Fruit fly (Drosophila melanogaster) whole organism, embryonic: Measurements from ENCODE around the gene asl.

Source experiments
- CG10274 ChIP-seq: fragments of 200-800 bp; sonication (Bioruptor generic); optimal IDR thresholded peaks from 3 replicates; lab custom pipeline; 2017; ENCODE audit warnings: missing biosample characterization, mild to moderate bottlenecking, missing genetic modification characterization
- CG11695 ChIP-seq: fragments of 200-800 bp; sonication (Bioruptor generic); IDR thresholded peaks from 3 replicates; pipeline ENCODE4 v1.3.6; 2022; ENCODE audit warnings: missing biosample characterization, missing genetic modification characterization
- CG13624 ChIP-seq: fragments of 200-800 bp; sonication (Bioruptor generic); optimal IDR thresholded peaks from 2 replicates; lab custom pipeline; 2016; ENCODE audit warnings: missing biosample characterization, missing genetic modification characterization
- CG14667 ChIP-seq: fragments of 200-800 bp; sonication (Bioruptor generic); IDR thresholded peaks from 2 replicates; pipeline ENCODE4 v1.3.6; 2022; ENCODE audit warnings: missing biosample characterization, missing genetic modification characterization
- CG17802 ChIP-seq: fragments of 200-800 bp; sonication (Bioruptor generic); optimal IDR thresholded peaks from 2 replicates; lab custom pipeline; 2018; ENCODE audit warnings: missing biosample characterization, mild to moderate bottlenecking, missing genetic modification characterization, moderate library complexity
- CG18476 ChIP-seq: fragments of 200-800 bp; sonication (Bioruptor generic); optimal IDR thresholded peaks from 2 replicates; lab custom pipeline; 2016; ENCODE audit warnings: missing biosample characterization, mild to moderate bottlenecking, missing genetic modification characterization
- CG2875 ChIP-seq: fragments of 200-800 bp; sonication (Bioruptor generic); optimal IDR thresholded peaks from 2 replicates; lab custom pipeline; 2017; ENCODE audit warnings: missing biosample characterization, mild to moderate bottlenecking, missing genetic modification characterization, missing genetic modification reagents
- CG31441 ChIP-seq: fragments of 200-800 bp; sonication (Bioruptor generic); IDR thresholded peaks from 2 replicates; pipeline ENCODE4 v1.3.6; 2022; ENCODE audit warnings: missing biosample characterization, missing genetic modification characterization
- CG33557 ChIP-seq: fragments of 200-800 bp; sonication (Bioruptor generic); optimal IDR thresholded peaks from 2 replicates; lab custom pipeline; 2019; ENCODE audit warnings: missing biosample characterization, mild to moderate bottlenecking, missing genetic modification characterization, moderate library complexity
- CG3726 ChIP-seq: fragments of 200-800 bp; sonication (Bioruptor generic); IDR thresholded peaks from 3 replicates; pipeline ENCODE4, ENCODE4 v1.3.6; 2022; ENCODE audit warnings: missing biosample characterization, missing genetic modification characterization
- CG43689 ChIP-seq: fragments of 200-800 bp; sonication (Bioruptor generic); IDR thresholded peaks from 2 replicates; pipeline ENCODE4 v1.3.6; 2022; ENCODE audit warnings: missing biosample characterization, missing genetic modification characterization
- CG4617 ChIP-seq: fragments of 200-800 bp; sonication (Bioruptor generic); optimal IDR thresholded peaks from 3 replicates; lab custom pipeline; 2016; ENCODE audit warnings: missing biosample characterization, missing genetic modification characterization, borderline replicate concordance
- CG7271 ChIP-seq: fragments of 200-800 bp; sonication (Bioruptor generic); optimal IDR thresholded peaks from 2 replicates; lab custom pipeline; 2018; ENCODE audit warnings: missing biosample characterization, mild to moderate bottlenecking, missing genetic modification characterization, moderate library complexity
- CG8359 ChIP-seq: fragments of 200-800 bp; sonication (Bioruptor generic); optimal IDR thresholded peaks from 2 replicates; lab custom pipeline; 2017; ENCODE audit warnings: missing biosample characterization, mild to moderate bottlenecking, missing genetic modification characterization, borderline replicate concordance
- CHES-1-like ChIP-seq: fragments of 200-800 bp; sonication (Bioruptor generic); optimal IDR thresholded peaks from 2 replicates; lab custom pipeline; 2016; ENCODE audit warnings: missing biosample characterization, missing genetic modification characterization
- CrebB ChIP-seq: fragments of 200-800 bp; sonication (Bioruptor generic); optimal IDR thresholded peaks from 3 replicates; lab custom pipeline; 2018; ENCODE audit warnings: missing biosample characterization, mild to moderate bottlenecking, missing genetic modification characterization
- Doc2 ChIP-seq: fragments of 200-800 bp; sonication (Bioruptor generic); IDR thresholded peaks from 2 replicates; pipeline ENCODE4 v1.3.6; 2022; ENCODE audit warnings: missing biosample characterization, missing genetic modification characterization
- Dp ChIP-seq: fragments of 200-800 bp; sonication (Bioruptor generic); optimal IDR thresholded peaks from 2 replicates; lab custom pipeline; 2018; ENCODE audit warnings: missing biosample characterization, mild to moderate bottlenecking, missing genetic modification characterization, moderate library complexity
- HLH4C ChIP-seq: fragments of 200-800 bp; sonication (Bioruptor generic); IDR thresholded peaks from 3 replicates; pipeline ENCODE4 v1.3.6; 2022; ENCODE audit warnings: missing biosample characterization, missing genetic modification characterization; ENCODE audit not compliant: partially characterized antibody
- Hsf ChIP-seq: fragments of 200-800 bp; sonication (Bioruptor generic); optimal IDR thresholded peaks from 3 replicates; lab custom pipeline; 2016; ENCODE audit warnings: missing biosample characterization, missing genetic modification characterization
- Mad ChIP-seq: fragments of 200-800 bp; sonication (Bioruptor generic); optimal IDR thresholded peaks from 2 replicates; lab custom pipeline; 2016; ENCODE audit warnings: missing biosample characterization, missing genetic modification characterization
- Max ChIP-seq: fragments of 200-800 bp; sonication (Bioruptor generic); optimal IDR thresholded peaks from 2 replicates; lab custom pipeline; 2016; ENCODE audit warnings: missing biosample characterization, mild to moderate bottlenecking, missing genetic modification characterization
- NK7.1 ChIP-seq: fragments of 200-800 bp; sonication (Bioruptor generic); optimal IDR thresholded peaks from 3 replicates; lab custom pipeline; 2016; ENCODE audit warnings: missing biosample characterization, missing genetic modification characterization
- Nf-YA ChIP-seq: fragments of 200-800 bp; sonication (Bioruptor generic); IDR thresholded peaks from 2 replicates; pipeline ENCODE4 v1.3.6; 2022; ENCODE audit warnings: missing biosample characterization, missing genetic modification characterization
- Opbp ChIP-seq: fragments of 200-800 bp; sonication (Bioruptor generic); IDR thresholded peaks from 3 replicates; pipeline ENCODE4 v1.3.6; 2022; ENCODE audit warnings: missing biosample characterization, missing genetic modification characterization; ENCODE audit not compliant: partially characterized antibody
- Rx ChIP-seq: fragments of 200-800 bp; sonication (Bioruptor generic); IDR thresholded peaks from 2 replicates; pipeline ENCODE4 v1.3.6; 2022; ENCODE audit warnings: missing biosample characterization, missing genetic modification characterization
- Six4 ChIP-seq: fragments of 200-800 bp; sonication (Bioruptor generic); optimal IDR thresholded peaks from 2 replicates; lab custom pipeline; 2016; ENCODE audit warnings: missing biosample characterization, missing genetic modification characterization
- aop ChIP-seq: fragments of 200-800 bp; sonication (Bioruptor generic); IDR thresholded peaks from 2 replicates; pipeline ENCODE4 v1.3.6; 2022; ENCODE audit warnings: missing biosample characterization, missing genetic modification characterization
- bsh ChIP-seq, 2 experiments: fragments of 200-800 bp; sonication (Bioruptor generic); optimal IDR thresholded peaks; 2 replicates each; lab custom pipeline; 2017 to 2018; ENCODE audit warnings: mild to moderate bottlenecking in 2 of 2, missing biosample characterization in 2 of 2, missing genetic modification characterization in 2 of 2, moderate library complexity in 1 of 2
- crol ChIP-seq: fragments of 200-800 bp; sonication (Bioruptor generic); IDR thresholded peaks from 2 replicates; pipeline ENCODE4 v1.3.6; 2022; ENCODE audit warnings: missing biosample characterization, missing genetic modification characterization
- dmrt11E ChIP-seq: fragments of 200-800 bp; sonication (Bioruptor generic); optimal IDR thresholded peaks from 3 replicates; lab custom pipeline; 2018; ENCODE audit warnings: missing biosample characterization, mild to moderate bottlenecking, missing genetic modification characterization, moderate library complexity
- dpn ChIP-seq, 2 experiments: fragments of 200-800 bp; sonication (Bioruptor generic); optimal IDR thresholded peaks; 3 replicates each; lab custom pipeline; 2016; ENCODE audit warnings: missing biosample characterization in 2 of 2, missing genetic modification characterization in 2 of 2
- fd96Cb ChIP-seq: fragments of 200-800 bp; sonication (Bioruptor generic); optimal IDR thresholded peaks from 2 replicates; lab custom pipeline; 2018; ENCODE audit warnings: missing biosample characterization, mild to moderate bottlenecking, missing genetic modification characterization, moderate library complexity
- ftz-f1 ChIP-seq: fragments of 200-800 bp; sonication (Bioruptor generic); optimal IDR thresholded peaks from 2 replicates; lab custom pipeline; 2016; ENCODE audit warnings: missing biosample characterization, missing genetic modification characterization
- hbn ChIP-seq: fragments of 200-800 bp; sonication (Bioruptor generic); IDR thresholded peaks from 2 replicates; pipeline ENCODE4 v1.3.6; 2022; ENCODE audit warnings: missing biosample characterization, missing genetic modification characterization; ENCODE audit not compliant: partially characterized antibody
- ind ChIP-seq: fragments of 200-800 bp; sonication (Bioruptor generic); optimal IDR thresholded peaks from 3 replicates; lab custom pipeline; 2016; ENCODE audit warnings: missing biosample characterization, missing genetic modification characterization
- lmd ChIP-seq: fragments of 200-800 bp; sonication (Bioruptor generic); IDR thresholded peaks from 2 replicates; pipeline ENCODE4 v1.3.6; 2022; ENCODE audit warnings: missing biosample characterization, missing genetic modification characterization
- maf-S ChIP-seq: fragments of 200-800 bp; sonication (Bioruptor generic); optimal IDR thresholded peaks from 2 replicates; lab custom pipeline; 2016; ENCODE audit warnings: missing biosample characterization, missing genetic modification characterization
- mirr ChIP-seq: fragments of 200-800 bp; sonication (Bioruptor generic); optimal IDR thresholded peaks from 3 replicates; lab custom pipeline; 2018; ENCODE audit warnings: missing biosample characterization, mild to moderate bottlenecking, missing genetic modification characterization
- nmo ChIP-seq: fragments of 200-800 bp; sonication (Bioruptor generic); optimal IDR thresholded peaks from 2 replicates; lab custom pipeline; 2018; ENCODE audit warnings: missing biosample characterization, mild to moderate bottlenecking, missing genetic modification characterization, moderate library complexity
- pan ChIP-seq, 4 experiments: fragments of >200 bp in 3 of 4; fragments of 200-800 bp in 1 of 4; sonication (Bioruptor generic) in 1 of 4; optimal IDR thresholded peaks in 3 of 4; IDR thresholded peaks in 1 of 4; 2 replicates each; pipeline versions ENCODE4 v1.3.6 to Lab custom; 2017 to 2022; ENCODE audit warnings: missing biosample characterization in 2 of 4, missing genetic modification characterization in 2 of 4, mixed read lengths in 1 of 4
- pita ChIP-seq: fragments of 200-800 bp; sonication (Bioruptor generic); optimal IDR thresholded peaks from 2 replicates; lab custom pipeline; 2017; ENCODE audit warnings: missing biosample characterization, mild to moderate bottlenecking, missing genetic modification characterization
- rib ChIP-seq: fragments of 200-800 bp; sonication (Bioruptor generic); IDR thresholded peaks from 2 replicates; pipeline ENCODE4 v1.3.6; 2022; ENCODE audit warnings: missing biosample characterization, missing genetic modification characterization
- scrt ChIP-seq: fragments of 200-800 bp; sonication (Bioruptor generic); optimal IDR thresholded peaks from 2 replicates; lab custom pipeline; 2018; ENCODE audit warnings: missing biosample characterization, mild to moderate bottlenecking, missing genetic modification characterization, moderate library complexity
- sd ChIP-seq: fragments of 200-800 bp; sonication (Bioruptor generic); optimal IDR thresholded peaks from 3 replicates; lab custom pipeline; 2018; ENCODE audit warnings: missing biosample characterization, mild to moderate bottlenecking, missing genetic modification characterization, moderate library complexity
- sna ChIP-seq: fragments of 200-800 bp; sonication (Bioruptor generic); IDR thresholded peaks from 2 replicates; pipeline ENCODE4 v1.3.6; 2022; ENCODE audit warnings: missing biosample characterization, missing genetic modification characterization; ENCODE audit not compliant: partially characterized antibody
- toy ChIP-seq: fragments of 200-800 bp; sonication (Bioruptor generic); IDR thresholded peaks from 2 replicates; pipeline ENCODE4 v1.3.6; 2022; ENCODE audit warnings: missing biosample characterization, missing genetic modification characterization
- trh ChIP-seq: fragments of 200-800 bp; sonication (Bioruptor generic); optimal IDR thresholded peaks from 2 replicates; lab custom pipeline; 2016; ENCODE audit warnings: missing biosample characterization, missing genetic modification characterization
- tx ChIP-seq: fragments of 200-800 bp; sonication (Bioruptor generic); optimal IDR thresholded peaks from 2 replicates; lab custom pipeline; 2016; ENCODE audit warnings: missing biosample characterization, missing genetic modification characterization
- unc-4 ChIP-seq: fragments of 200-800 bp; sonication (Bioruptor generic); IDR thresholded peaks from 2 replicates; pipeline ENCODE4 v1.3.6; 2022; ENCODE audit warnings: missing biosample characterization, missing genetic modification characterization; ENCODE audit not compliant: partially characterized antibody

The asl gene

DNA sequence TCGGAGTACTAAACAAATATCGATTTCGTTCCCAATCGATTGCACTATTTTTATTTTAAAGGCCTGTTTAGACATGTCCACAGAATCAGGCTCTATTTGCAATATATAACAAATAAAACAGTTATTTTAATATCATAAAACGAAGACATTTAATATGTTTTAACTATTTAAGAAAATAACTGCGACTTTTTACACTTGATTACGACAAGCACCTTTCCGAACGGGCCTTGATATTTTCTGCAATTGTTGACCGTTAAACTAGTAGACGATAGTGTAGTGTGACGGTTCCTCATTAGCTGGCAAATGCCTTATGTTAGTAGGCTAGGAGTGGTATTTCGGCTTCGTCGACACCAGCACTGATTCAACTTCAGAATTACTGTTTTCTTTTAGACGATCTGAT lies 37.8 kb downstream of the asl start, which contains the start of the genes CG2931 and Rheb (continued):
- TF ChIP-seq HLH4C (GFP tag; lab: Robert Waterston, UW) (peak; percentile 65), CG17802 (tag; lab: Kevin White, UChicago) (peak; percentile 100), dmrt11E (tag; lab: Kevin White, UChicago) (peak; percentile 64), Six4 (GFP tag; lab: Kevin White, UChicago) (peak; percentile 33), Doc2 (no peak), maf-S (GFP tag; lab: Kevin White, UChicago) (peak; percentile 53), trh (GFP tag; lab: Kevin White, UChicago) (peak; percentile 1), hbn (GFP tag; lab: Robert Waterston, UW) (peak; percentile 73), unc-4 (GFP tag; lab: Robert Waterston, UW) (peak; percentile 78), aop (GFP tag; lab: Robert Waterston, UW) (no peak), CrebB (peak; percentile 14), ind (GFP tag; lab: Kevin White, UChicago) (peak; percentile 76), ftz-f1 (GFP tag; lab: Kevin White, UChicago) (no peak), Hsf (GFP tag; lab: Kevin White, UChicago) (peak; percentile 65), Nf-YA (GFP tag; lab: Robert Waterston, UW) (no peak), Mad (GFP tag; lab: Kevin White, UChicago) (peak; percentile 44), sd (tag; lab: Kevin White, UChicago) (no peak), CG13624 (GFP tag; lab: Kevin White, UChicago) (peak; percentile 30), pan (optimal IDR thresholded peaks at IDR 0.05; lab: Kevin White, UChicago) (no peak), pan (GFP tag; optimal IDR thresholded peaks at IDR 0.05 in 1 of 2, IDR thresholded peaks at IDR 0.05 in 1 of 2) (peak in 1 of 2 experiments; percentile 79), CG11695 (GFP tag; lab: Robert Waterston, UW) (0 out of 3 replicates have a peak, but pooled peaks have one; percentile 21), pita (GFP tag; lab: Kevin White, UChicago) (no peak), rib (GFP tag; lab: Robert Waterston, UW) (no peak), nmo (GFP tag; lab: Kevin White, UChicago) (peak; percentile 84), crol (no peak), scrt (GFP tag; lab: Kevin White, UChicago) (no peak), CG2875 (GFP tag; lab: Kevin White, UChicago) (peak; percentile 0), CG7271 (tag; lab: Kevin White, UChicago) (peak; percentile 57), CHES-1-like (GFP tag; lab: Kevin White, UChicago) (no peak), CG4617 (GFP tag; lab: Kevin White, UChicago) (peak; percentile 87), sna (GFP tag; lab: Robert Waterston, UW) (peak; percentile 89), Rx (GFP tag; lab: Robert Waterston, UW) (peak; percentile 41), tx (GFP tag; lab: Kevin White, UChicago) (peak; percentile 32), CG18476 (peak; percentile 43), fd96Cb (tag; lab: Kevin White, UChicago) (peak; percentile 48), NK7.1 (GFP tag; lab: Kevin White, UChicago) (no peak), CG10274 (GFP tag; lab: Kevin White, UChicago) (no peak), CG3726 (GFP tag; lab: Robert Waterston, UW) (no peak), Opbp (GFP tag; lab: Robert Waterston, UW) (peak; percentile 44; the same call in 1 of the 3 replicates), toy (GFP tag; lab: Robert Waterston, UW) (no peak), Max (GFP tag; lab: Kevin White, UChicago) (peak; percentile 66), CG14667 (GFP tag; lab: Robert Waterston, UW) (peak; percentile 56), CG31441 (GFP tag; lab: Robert Waterston, UW) (peak; percentile 61), mirr (GFP tag; lab: Kevin White, UChicago) (no peak), CG43689 (GFP tag; lab: Robert Waterston, UW) (no peak), bsh (GFP tag; optimal IDR thresholded peaks at IDR 0.05; lab: Kevin White, UChicago) (peak in 1 of 2 experiments; percentile 70), Dp (peak; percentile 35), CG8359 (no peak), lmd (GFP tag; lab: Robert Waterston, UW) (peak; percentile 63), CG33557 (GFP tag; lab: Kevin White, UChicago) (peak; percentile 44), dpn (GFP tag; optimal IDR thresholded peaks at IDR 0.05; lab: Kevin White, UChicago) (peak; percentile 50 to 69)
